Worm (Caenorhabditis elegans): ENCODE results near the gene C49C8.8.

The C49C8.8 gene

ce11 chrIV:8630243-8630642 is 21.7 kb upstream of the C49C8.8 start:
- TF ChIP-seq unc-39 (tag; optimal IDR thresholded peaks at IDR 0.05) (no peak), elt-1 (tag; optimal IDR thresholded peaks at IDR 0.05; ENCODE audit: borderline replicate concordance, insufficient read depth) (no peak), sem-2 (GFP tag; optimal IDR thresholded peaks at IDR 0.05) (no peak), elt-3 (tag; optimal IDR thresholded peaks at IDR 0.05) (no peak), nhr-28 (tag; optimal IDR thresholded peaks at IDR 0.05) (no peak), flh-1 (GFP tag; optimal IDR thresholded peaks at IDR 0.05) (no peak), nhr-2 (tag; optimal IDR thresholded peaks at IDR 0.05) (no peak), cnd-1 (tag; optimal IDR thresholded peaks at IDR 0.05) (no peak), ztf-11 (tag; optimal IDR thresholded peaks at IDR 0.05) (no peak), ces-1 (GFP tag; optimal IDR thresholded peaks at IDR 0.05) (no peak), drap-1 (GFP tag; optimal IDR thresholded peaks at IDR 0.05) (no peak), tbx-8 (GFP tag; optimal IDR thresholded peaks at IDR 0.05) (no peak), ceh-43 (GFP tag; optimal IDR thresholded peaks at IDR 0.05) (no peak), nhr-237 (tag; optimal IDR thresholded peaks at IDR 0.05) (no peak), ceh-39 (tag; optimal IDR thresholded peaks at IDR 0.05) (no peak)

DNA sequence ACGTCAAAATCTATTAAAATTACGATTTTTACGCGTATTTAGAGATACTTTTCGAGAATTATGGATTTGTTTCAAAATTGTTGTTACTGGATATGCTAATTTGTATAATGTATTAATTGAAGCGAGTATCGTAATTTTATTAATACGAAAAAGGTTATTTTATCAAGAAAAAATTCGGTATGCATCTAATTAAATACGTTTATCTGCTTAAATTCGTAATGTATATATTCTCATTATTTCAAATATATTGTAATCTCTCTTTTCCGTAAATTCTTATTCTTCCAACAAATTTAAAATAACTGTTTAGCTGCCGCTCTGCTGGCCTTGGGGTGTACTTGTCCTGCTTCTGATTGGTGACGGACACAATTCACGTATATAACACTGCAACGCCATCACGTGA is 20.9 kb upstream of the C49C8.8 start, which contains the start of gene dgk-4:
TSS of gene dgk-4 (plus strand) at position 301 of the 400 bp plus-strand sequence.
- no peak for TF ChIP-seq nhr-76 (tag; optimal IDR thresholded peaks at IDR 0.05)
- no peak for TF ChIP-seq elt-1 (tag; optimal IDR thresholded peaks at IDR 0.05; ENCODE audit: borderline replicate concordance, insufficient read depth)

ce11 chrIV:8638761-8639160 is 13.2 kb upstream of the C49C8.8 start, which contains the start of gene F42A9.9:
Gene F42A9.9, minus strand, starts transcription at chrIV:8638861.
- TF ChIP-seq lin-32 (GFP tag; optimal IDR thresholded peaks at IDR 0.05): no peak
- no peak for TF ChIP-seq drap-1 (GFP tag; optimal IDR thresholded peaks at IDR 0.05)
- TF ChIP-seq blmp-1 (tag; optimal IDR thresholded peaks at IDR 0.05): no peak
- no peak for TF ChIP-seq zip-8 (tag; optimal IDR thresholded peaks at IDR 0.05)
- TF ChIP-seq ceh-83 (GFP tag; optimal IDR thresholded peaks at IDR 0.05): no peak
- no peak for TF ChIP-seq elt-3 (tag; optimal IDR thresholded peaks at IDR 0.05)
- no peak for TF ChIP-seq mab-5 (tag; optimal IDR thresholded peaks at IDR 0.05)
- no peak for TF ChIP-seq M03D4.4 (tag; optimal IDR thresholded peaks at IDR 0.05)
- TF ChIP-seq bed-3 (GFP tag; optimal IDR thresholded peaks at IDR 0.05): no peak
- TF ChIP-seq nhr-237 (tag; optimal IDR thresholded peaks at IDR 0.05): no peak
- TF ChIP-seq nhr-28 (tag; optimal IDR thresholded peaks at IDR 0.05): no peak

- TF ChIP-seq lsy-2 (tag; optimal IDR thresholded peaks at IDR 0.05): no peak
- TF ChIP-seq elt-1 (tag; optimal IDR thresholded peaks at IDR 0.05; ENCODE audit: borderline replicate concordance, insufficient read depth): no peak
- no peak for TF ChIP-seq ham-2 (GFP tag; optimal IDR thresholded peaks at IDR 0.05)
- TF ChIP-seq lin-13 (tag; optimal IDR thresholded peaks at IDR 0.05): no peak
- TF ChIP-seq mep-1 (tag; optimal IDR thresholded peaks at IDR 0.05): no peak
- TF ChIP-seq ceh-39 (tag; optimal IDR thresholded peaks at IDR 0.05): no peak
These were observed 7.5 kb upstream of the C49C8.8 start, which contains the start of gene C49C8.3 for ce11 chrIV:8644432-8644831. Gene C49C8.3, plus strand, starts transcription at chrIV:8644732.

- TF ChIP-seq unc-120 (tag; optimal IDR thresholded peaks at IDR 0.05; ENCODE audit: poor library complexity, severe bottlenecking): no peak
- TF ChIP-seq blmp-1 (tag; optimal IDR thresholded peaks at IDR 0.05): no peak
- TF ChIP-seq ces-1 (GFP tag; optimal IDR thresholded peaks at IDR 0.05): no peak
- TF ChIP-seq ham-2 (GFP tag; optimal IDR thresholded peaks at IDR 0.05): no peak
- TF ChIP-seq cnd-1 (tag; optimal IDR thresholded peaks at IDR 0.05): no peak
These were observed 3.4 kb upstream of the C49C8.8 start, which contains the start of gene cyp-33E1 for ce11 chrIV:8648502-8648901. Gene cyp-33E1, minus strand, starts transcription at chrIV:8648602.

DNA sequence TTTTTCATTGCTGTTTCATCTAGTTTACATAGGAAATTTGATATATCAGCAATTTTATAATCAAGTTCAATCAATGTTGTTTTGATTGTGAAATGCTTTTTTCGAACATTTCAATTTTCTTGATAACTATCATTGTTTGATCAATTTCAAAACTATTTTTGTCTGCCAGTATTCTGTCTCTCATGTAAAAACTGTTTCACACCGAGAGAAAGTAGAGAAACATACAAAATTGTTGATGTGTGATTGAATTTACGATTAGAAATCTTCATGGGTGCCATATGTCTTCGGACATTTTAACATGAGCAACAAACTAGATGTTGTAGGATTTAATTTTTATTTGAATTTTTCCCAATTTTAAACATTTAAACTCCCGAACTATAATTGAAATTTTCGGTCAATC is 1.2 kb upstream of the C49C8.8 start, which contains the start of gene C49C8.2:
TSS of gene C49C8.2 (plus strand) at position 393 of the 400 bp plus-strand sequence.
- TF ChIP-seq nhr-28 (tag; optimal IDR thresholded peaks at IDR 0.05) (no peak), ceh-83 (GFP tag; optimal IDR thresholded peaks at IDR 0.05) (no peak), ham-2 (GFP tag; optimal IDR thresholded peaks at IDR 0.05) (no peak), nhr-76 (tag; optimal IDR thresholded peaks at IDR 0.05) (no peak), elt-3 (tag; optimal IDR thresholded peaks at IDR 0.05) (no peak), zip-8 (tag; optimal IDR thresholded peaks at IDR 0.05) (no peak), mls-2 (tag; optimal IDR thresholded peaks at IDR 0.05) (no peak), ceh-43 (GFP tag; optimal IDR thresholded peaks at IDR 0.05) (no peak), flh-1 (GFP tag; optimal IDR thresholded peaks at IDR 0.05) (no peak), nhr-237 (tag; optimal IDR thresholded peaks at IDR 0.05) (no peak), unc-120 (tag; optimal IDR thresholded peaks at IDR 0.05; ENCODE audit: poor library complexity, severe bottlenecking) (no peak), M03D4.4 (tag; optimal IDR thresholded peaks at IDR 0.05) (no peak), nhr-12 (tag; optimal IDR thresholded peaks at IDR 0.05) (no peak), blmp-1 (tag; optimal IDR thresholded peaks at IDR 0.05) (no peak), drap-1 (GFP tag; optimal IDR thresholded peaks at IDR 0.05) (no peak)

All from whole organism, mixed stage, embryonic.